Fruit fly (Drosophila melanogaster): Measurements from ENCODE around the gene Gr93c.

The Gr93c gene

dm6 chr3R:21822562-21822933, 22.5 kb downstream of the Gr93c start, which contains the start of gene CASK (continued):
- TF ChIP-seq CG10431 (GFP tag; optimal IDR thresholded peaks at IDR 0.05) = no peak
- no peak for TF ChIP-seq Eip74EF (GFP tag; optimal IDR thresholded peaks at IDR 0.05)
- 0 out of 2 replicates have a peak, but pooled peaks have one; percentile 29 for TF ChIP-seq CG9932 (GFP tag; IDR thresholded peaks at IDR 0.05)
- TF ChIP-seq CG2199 (GFP tag; IDR thresholded peaks at IDR 0.05) = no peak
- no peak for TF ChIP-seq H15 (GFP tag; IDR thresholded peaks at IDR 0.05)
- no peak for TF ChIP-seq CG32532 (GFP tag; IDR thresholded peaks at IDR 0.05)
- TF ChIP-seq Hand (GFP tag; optimal IDR thresholded peaks at IDR 0.05) = no peak
- TF ChIP-seq Dip2 (GFP tag; IDR thresholded peaks at IDR 0.05) = no peak
- peak; percentile 63 for TF ChIP-seq nmo (GFP tag; optimal IDR thresholded peaks at IDR 0.05)
- TF ChIP-seq disco-r (GFP tag; optimal IDR thresholded peaks at IDR 0.05) = no peak
- no peak for TF ChIP-seq kah (GFP tag; optimal IDR thresholded peaks at IDR 0.05)
- no peak for TF ChIP-seq Camta (GFP tag; optimal IDR thresholded peaks at IDR 0.05)
- no peak for TF ChIP-seq zf30C (GFP tag; optimal IDR thresholded peaks at IDR 0.05)
- no peak for TF ChIP-seq sisA (GFP tag; IDR thresholded peaks at IDR 0.05)
- no peak for TF ChIP-seq CG1233 (GFP tag; optimal IDR thresholded peaks at IDR 0.05)
- TF ChIP-seq CG1602 (GFP tag; optimal IDR thresholded peaks at IDR 0.05) = no peak
- peak; percentile 46 for TF ChIP-seq Mes4 (GFP tag; optimal IDR thresholded peaks at IDR 0.05)
- TF ChIP-seq CG12219 (GFP tag; optimal IDR thresholded peaks at IDR 0.05) = no peak
- no peak for TF ChIP-seq crc (GFP tag; optimal IDR thresholded peaks at IDR 0.05)
- no peak for TF ChIP-seq zfh1 (GFP tag; IDR thresholded peaks at IDR 0.05)
- TF ChIP-seq onecut (GFP tag; IDR thresholded peaks at IDR 0.05) = peak; percentile 37
- no peak for TF ChIP-seq Poxn (GFP tag; IDR thresholded peaks at IDR 0.05)
- no peak for TF ChIP-seq stc (GFP tag; IDR thresholded peaks at IDR 0.05)
- no peak for TF ChIP-seq cas (GFP tag; IDR thresholded peaks at IDR 0.05)
- TF ChIP-seq nerfin-2 (GFP tag; IDR thresholded peaks at IDR 0.05; ENCODE audit: partially characterized antibody) = no peak
- no peak for TF ChIP-seq unpg (GFP tag; optimal IDR thresholded peaks at IDR 0.05)
- TF ChIP-seq Usf (GFP tag; optimal IDR thresholded peaks at IDR 0.05) = no peak
- no peak for TF ChIP-seq Lim3 (GFP tag; IDR thresholded peaks at IDR 0.05)
- peak; percentile 79 for TF ChIP-seq MESR4 (GFP tag; optimal IDR thresholded peaks at IDR 0.05)
- no peak for TF ChIP-seq h (optimal IDR thresholded peaks at IDR 0.05)
- no peak for TF ChIP-seq Dip3 (GFP tag; optimal IDR thresholded peaks at IDR 0.05)
- TF ChIP-seq dati (GFP tag; IDR thresholded peaks at IDR 0.05) = no peak
- TF ChIP-seq Asciz (GFP tag; optimal IDR thresholded peaks at IDR 0.05) = no peak
- peak; percentile 3 for TF ChIP-seq CG10979 (tag; optimal IDR thresholded peaks at IDR 0.05)
- no peak for TF ChIP-seq CG9876 (GFP tag; optimal IDR thresholded peaks at IDR 0.05)
- TF ChIP-seq D (optimal IDR thresholded peaks at IDR 0.05) = no peak
- no peak for TF ChIP-seq D (GFP tag; optimal IDR thresholded peaks at IDR 0.05)
- TF ChIP-seq bab2 (GFP tag; optimal IDR thresholded peaks at IDR 0.05) = no peak
- TF ChIP-seq Fer3 (tag; optimal IDR thresholded peaks at IDR 0.05) = no peak
- no peak for TF ChIP-seq odd (GFP tag; optimal IDR thresholded peaks at IDR 0.05)
- peak; percentile 14 for TF ChIP-seq Nf-YC (tag; optimal IDR thresholded peaks at IDR 0.05)
- TF ChIP-seq chinmo (GFP tag; IDR thresholded peaks at IDR 0.05; ENCODE audit: partially characterized antibody) = no peak
- TF ChIP-seq Pdp1 (GFP tag; optimal IDR thresholded peaks at IDR 0.05) = peak in 1 of 2 experiments; percentile 25
- TF ChIP-seq abd-A (tag; optimal IDR thresholded peaks at IDR 0.05) = no peak
- no peak for TF ChIP-seq zen (tag; optimal IDR thresholded peaks at IDR 0.05)
- peak; percentile 39 for TF ChIP-seq CG4617 (GFP tag; optimal IDR thresholded peaks at IDR 0.05; ENCODE audit: borderline replicate concordance)
- TF ChIP-seq slp2 (GFP tag; optimal IDR thresholded peaks at IDR 0.05) = no peak
- no peak for TF ChIP-seq CG30020 (tag; optimal IDR thresholded peaks at IDR 0.05)
- TF ChIP-seq CG7372 (GFP tag; IDR thresholded peaks at IDR 0.05) = no peak
- peak; percentile 40 for TF ChIP-seq CG14710 (tag; optimal IDR thresholded peaks at IDR 0.05)
- no peak for TF ChIP-seq HLH3B (GFP tag; IDR thresholded peaks at IDR 0.05)
- no peak for TF ChIP-seq CG14014 (GFP tag; IDR thresholded peaks at IDR 0.05)
- TF ChIP-seq bigmax (GFP tag; optimal IDR thresholded peaks at IDR 0.05) = no peak

Measured in whole organism, embryonic.